Worm (Caenorhabditis elegans) whole organism, L4/young adult: ENCODE measurements around the gene F46F2.3.

Experiments used
- W03F9.2 ChIP-seq: fragments of 150-350 bp; optimal IDR thresholded peaks from 2 replicates; lab custom pipeline; 2014; ENCODE audit warnings: missing biosample characterization, missing genetic modification characterization
- dao-5 ChIP-seq: sonication (generic microtip); optimal IDR thresholded peaks from 2 replicates; lab custom pipeline; 2016; ENCODE audit warnings: missing genotype, missing genetic modification characterization, moderate library complexity, missing compliant biosample characterization
- him-1 ChIP-seq: sonication (generic microtip); optimal IDR thresholded peaks from 2 replicates; lab custom pipeline; 2016; ENCODE audit warnings: missing genotype, missing genetic modification reagents, missing genetic modification characterization, missing compliant biosample characterization

ce11 chrX:15283740-15284139, 23.7 kb upstream of the F46F2.3 start, which contains the start of gene jud-4:
- TF ChIP-seq dao-5 = no peak
- no peak for TF ChIP-seq him-1 (tag; lab: Kevin White, UChicago)
- TF ChIP-seq W03F9.2 (tag; lab: Kevin White, UChicago) = no peak
